Worm (Caenorhabditis elegans): ENCODE measurements around the gene lgc-21.

lgc-21 gene

DNA sequence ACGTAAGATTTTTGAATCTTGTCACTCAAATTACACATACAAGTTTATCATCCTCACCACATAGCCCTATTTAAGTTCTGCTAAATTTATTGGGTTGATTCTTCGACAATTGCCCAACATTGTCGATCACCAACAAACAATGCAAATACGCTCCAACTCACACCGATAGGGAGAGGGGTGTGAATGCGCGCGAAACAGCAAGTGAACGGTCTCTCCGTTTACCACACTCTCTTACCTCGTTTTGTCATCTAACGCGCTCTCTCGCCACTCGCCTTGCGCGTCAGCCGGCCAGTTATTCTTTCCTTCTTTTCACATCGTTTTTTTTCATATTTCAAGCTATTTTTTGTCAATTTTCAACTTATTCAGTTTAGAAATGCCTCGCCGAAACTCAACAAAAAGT, 34.2 kb upstream of the lgc-21 start, which contains the start of gene F16B12.6 (continued):
- peak in 1 of 2 experiments; percentile 44 for TF ChIP-seq mdl-1 (tag; optimal IDR thresholded peaks at IDR 0.05)
- TF ChIP-seq lin-13 (GFP tag; optimal IDR thresholded peaks at IDR 0.05), result peak; percentile 78
- no peak for TF ChIP-seq unc-30 (tag; optimal IDR thresholded peaks at IDR 0.05)
- no peak for TF ChIP-seq ztf-11 (tag; optimal IDR thresholded peaks at IDR 0.05)

ce11 chrX:14098618-14099118, 30.9 kb upstream of the lgc-21 start, which contains the start of gene F16B12.4:
Gene F16B12.4, minus strand, starts transcription at chrX:14098668.
- peak; percentile 12 for TF ChIP-seq snu-23 (GFP tag; optimal IDR thresholded peaks at IDR 0.05)
- TF ChIP-seq isw-1 (GFP tag; IDR thresholded peaks at IDR 0.05), result no peak
- TF ChIP-seq lin-39 (tag; optimal IDR thresholded peaks at IDR 0.05), result no peak
- peak; percentile 16 for TF ChIP-seq nhr-47 (tag; optimal IDR thresholded peaks at IDR 0.05)
- TF ChIP-seq swsn-7 (tag; optimal IDR thresholded peaks at IDR 0.05), result peak; percentile 13
- no peak for TF ChIP-seq egl-13 (tag; optimal IDR thresholded peaks at IDR 0.05)
- TF ChIP-seq ces-1 (GFP tag; optimal IDR thresholded peaks at IDR 0.05), result no peak
- TF ChIP-seq nhr-71 (tag; optimal IDR thresholded peaks at IDR 0.05), result peak; percentile 0
- peak in 1 of 2 experiments; percentile 7 for TF ChIP-seq efl-1 (optimal IDR thresholded peaks at IDR 0.05)
- TF ChIP-seq efl-1 (GFP tag; optimal IDR thresholded peaks at IDR 0.05 in 1 of 2), result peak in 1 of 2 experiments; percentile 3
- TF ChIP-seq nhr-85 (tag), result peak; percentile 1
- TF ChIP-seq mep-1 (tag; optimal IDR thresholded peaks at IDR 0.05), result peak; percentile 8
- TF ChIP-seq lin-35 (GFP tag; optimal IDR thresholded peaks at IDR 0.05), result peak in 1 of 2 experiments; percentile 29

DNA sequence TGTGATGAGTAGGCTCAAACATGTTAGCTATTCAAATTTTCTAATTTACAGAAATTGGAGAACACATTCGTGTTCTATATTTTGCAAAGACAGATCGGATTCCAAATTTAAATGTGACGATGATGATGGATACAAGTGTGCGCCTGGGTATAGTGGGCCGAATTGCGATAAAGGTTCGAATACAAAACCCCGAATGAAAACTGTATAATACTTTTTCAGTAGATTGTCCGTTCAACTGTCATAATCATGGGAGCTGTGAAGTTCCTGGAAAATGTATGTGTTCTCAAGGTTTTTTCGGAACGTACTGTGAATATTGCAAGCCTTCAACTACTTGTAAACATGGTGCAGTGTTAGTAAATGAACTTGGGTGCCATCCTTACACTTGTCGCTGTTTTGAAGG, 23.2 kb upstream of the lgc-21 start:
- TF ChIP-seq efl-1 (optimal IDR thresholded peaks at IDR 0.05), result no peak
- peak in 1 of 2 experiments; percentile 70 for TF ChIP-seq efl-1 (GFP tag; optimal IDR thresholded peaks at IDR 0.05 in 1 of 2)
- no peak for TF ChIP-seq isw-1 (GFP tag; IDR thresholded peaks at IDR 0.05)
- no peak for TF ChIP-seq C34B4.2 (tag; optimal IDR thresholded peaks at IDR 0.05)
- TF ChIP-seq ztf-11 (tag; optimal IDR thresholded peaks at IDR 0.05), result no peak
- no peak for TF ChIP-seq skn-1 (tag; optimal IDR thresholded peaks at IDR 0.05)
- TF ChIP-seq fkh-10 (GFP tag; optimal IDR thresholded peaks at IDR 0.05), result no peak

- TF ChIP-seq lsy-2 (tag; optimal IDR thresholded peaks at IDR 0.05) (no peak), lin-14 (GFP tag; optimal IDR thresholded peaks at IDR 0.05) (no peak), nhr-71 (tag; optimal IDR thresholded peaks at IDR 0.05) (no peak), hlh-17 (GFP tag; optimal IDR thresholded peaks at IDR 0.05; ENCODE audit: borderline replicate concordance) (no peak), ztf-11 (tag; optimal IDR thresholded peaks at IDR 0.05) (no peak), nhr-11 (tag; optimal IDR thresholded peaks at IDR 0.05) (no peak), pqm-1 (tag; optimal IDR thresholded peaks at IDR 0.05) (no peak), blmp-1 (tag; optimal IDR thresholded peaks at IDR 0.05) (no peak), mef-2 (tag; optimal IDR thresholded peaks at IDR 0.05) (no peak), egl-27 (tag; optimal IDR thresholded peaks at IDR 0.05) (no peak)
Measured at ce11 chrX:14090089-14090488, 22.3 kb upstream of the lgc-21 start, which contains the start of gene dsl-4. Gene dsl-4, plus strand, starts transcription at chrX:14090389.

DNA sequence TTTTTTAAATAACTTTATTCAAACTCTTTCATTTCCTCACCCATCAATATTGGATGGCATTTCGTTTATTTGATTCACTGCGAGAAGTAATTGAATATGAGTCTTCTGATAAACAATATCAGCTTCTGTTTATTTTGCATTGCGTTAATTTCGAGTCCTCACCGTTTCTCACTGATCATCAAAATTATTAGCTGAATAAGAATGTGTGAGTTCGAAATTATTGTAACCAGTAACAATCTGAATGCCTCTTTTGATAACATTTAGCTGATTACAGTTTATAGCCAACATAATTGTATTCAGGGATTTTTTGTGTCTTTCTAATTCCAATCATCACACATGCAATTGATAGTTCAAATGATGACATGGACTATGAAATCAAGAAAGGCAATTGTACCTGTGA, 17.4 kb upstream of the lgc-21 start, which contains the start of gene F16B12.1:
Gene F16B12.1, plus strand, starts transcription at position 301 of the 400 bp plus-strand sequence.
- TF ChIP-seq zip-4 (GFP tag; optimal IDR thresholded peaks at IDR 0.05) (no peak), dsc-1 (tag; optimal IDR thresholded peaks at IDR 0.05) (no peak), elt-2 (tag; optimal IDR thresholded peaks at IDR 0.05) (no peak), ceh-8 (GFP tag; optimal IDR thresholded peaks at IDR 0.05) (no peak), C04F5.9 (tag; optimal IDR thresholded peaks at IDR 0.05) (no peak), hlh-4 (tag; optimal IDR thresholded peaks at IDR 0.05) (no peak), fkh-8 (tag; optimal IDR thresholded peaks at IDR 0.05) (no peak), isw-1 (GFP tag; IDR thresholded peaks at IDR 0.05) (no peak), skn-1 (tag; optimal IDR thresholded peaks at IDR 0.05) (no peak), zag-1 (tag; optimal IDR thresholded peaks at IDR 0.05) (no peak), mdl-1 (tag; optimal IDR thresholded peaks at IDR 0.05) (no peak)
